Worm (Caenorhabditis elegans): Measurements from ENCODE around the gene C36C9.11.

ce11 chrX:1718479-1718878, 31.3 kb downstream of the C36C9.11 start, which contains the start of gene fbxa-53:
- TF ChIP-seq ztf-29 (GFP tag; IDR thresholded peaks at IDR 0.05) (no peak), flt-1 (GFP tag; IDR thresholded peaks at IDR 0.05) (no peak)
